Worm (Caenorhabditis elegans) whole organism, L1 larva: ENCODE results near the gene F38A6.4.

Experiments used
- C04F5.9 ChIP-seq: sonication (generic microtip); optimal IDR thresholded peaks from 2 replicates; lab custom pipeline; 2016; ENCODE audit warnings: missing genetic modification characterization, missing compliant biosample characterization
- aha-1 ChIP-seq: fragments of 150-350 bp; optimal IDR thresholded peaks from 2 replicates; lab custom pipeline; 2014; ENCODE audit warnings: missing biosample characterization, missing genetic modification characterization
- alr-1 ChIP-seq: fragments of 200-800 bp; sonication (Bioruptor generic); optimal IDR thresholded peaks from 2 replicates; lab custom pipeline; 2018; ENCODE audit warnings: borderline replicate concordance, mild to moderate bottlenecking, missing genetic modification characterization, missing compliant biosample characterization
- ama-1 ChIP-seq: fragments of 150-350 bp; optimal IDR thresholded peaks from 2 replicates; lab custom pipeline; 2014
- blmp-1 ChIP-seq: fragments of 150-350 bp; optimal IDR thresholded peaks from 2 replicates; lab custom pipeline; 2014; ENCODE audit warnings: missing biosample characterization, missing genetic modification characterization
- ceh-63 ChIP-seq: fragments of 200-800 bp; sonication (Bioruptor generic); optimal IDR thresholded peaks from 2 replicates; lab custom pipeline; 2018; ENCODE audit warnings: mild to moderate bottlenecking, missing genetic modification characterization, missing compliant biosample characterization
- ceh-8 ChIP-seq: fragments of 200-800 bp; sonication (Bioruptor generic); optimal IDR thresholded peaks from 2 replicates; lab custom pipeline; 2018; ENCODE audit warnings: mild to moderate bottlenecking, missing genetic modification characterization, moderate library complexity, missing compliant biosample characterization
- ceh-82 ChIP-seq, 3 experiments: fragments of 150-350 bp in 1 of 3; sonication (generic microtip) in 2 of 3; optimal IDR thresholded peaks; 2 replicates each; lab custom pipeline; 2014 to 2017; ENCODE audit warnings: missing biosample characterization in 3 of 3, missing genetic modification characterization in 3 of 3
- dpl-1 ChIP-seq, 3 experiments: fragments of 150-350 bp in 2 of 3; sonication (generic microtip) in 1 of 3; optimal IDR thresholded peaks; 2 replicates each; lab custom pipeline; 2014 to 2017; ENCODE audit warnings: missing biosample characterization in 3 of 3, missing genetic modification characterization in 3 of 3, missing genetic modification reagents in 3 of 3
- dsc-1 ChIP-seq: sonication (generic microtip); optimal IDR thresholded peaks from 2 replicates; lab custom pipeline; 2016; ENCODE audit warnings: mild to moderate bottlenecking, missing genetic modification characterization, missing compliant biosample characterization
- efl-1 ChIP-seq, 4 experiments: fragments of 150-350 bp; optimal IDR thresholded peaks in 3 of 4; peaks in 1 of 4; 1 replicate in 1 of 4; 2 replicates in 3 of 4; lab custom pipeline; 2014; ENCODE audit warnings: missing biosample characterization in 2 of 4, missing genetic modification characterization in 2 of 4, missing genetic modification reagents in 2 of 4
- efl-3 ChIP-seq: fragments of 200-800 bp; sonication (Bioruptor generic); optimal IDR thresholded peaks from 2 replicates; lab custom pipeline; 2018; ENCODE audit warnings: mild to moderate bottlenecking, missing genetic modification characterization, missing compliant biosample characterization
- elt-2 ChIP-seq: sonication (generic microtip); optimal IDR thresholded peaks from 2 replicates; lab custom pipeline; 2016; ENCODE audit warnings: missing genetic modification characterization, mild to moderate bottlenecking, inconsistent platforms, missing compliant biosample characterization, missing genetic modification reagents
- elt-3 ChIP-seq, 6 experiments: fragments of 150-350 bp in 1 of 6; sonication (generic microtip); optimal IDR thresholded peaks; 2 replicates each; lab custom pipeline; 2017 to 2018; ENCODE audit warnings: missing biosample characterization in 6 of 6, missing genetic modification characterization in 6 of 6, inconsistent platforms in 1 of 6
- fkh-10 ChIP-seq: sonication (generic microtip); optimal IDR thresholded peaks from 2 replicates; lab custom pipeline; 2017; ENCODE audit warnings: missing biosample characterization, missing genetic modification reagents, missing genetic modification characterization
- fkh-4 ChIP-seq: sonication (generic microtip); optimal IDR thresholded peaks from 2 replicates; lab custom pipeline; 2016; ENCODE audit warnings: missing compliant biosample characterization, missing genetic modification characterization, borderline replicate concordance
- hpl-2 ChIP-seq: fragments of 150-350 bp; optimal IDR thresholded peaks from 2 replicates; lab custom pipeline; 2014; ENCODE audit warnings: missing biosample characterization, missing genetic modification reagents, missing genetic modification characterization
- isw-1 ChIP-seq: fragments of 200-800 bp; sonication (Bioruptor generic); IDR thresholded peaks from 2 replicates; pipeline ENCODE4 v1.3.6; 2022; ENCODE audit warnings: missing genetic modification characterization, missing compliant biosample characterization
- lin-14 ChIP-seq: fragments of 200-800 bp; sonication (Bioruptor generic); optimal IDR thresholded peaks from 2 replicates; lab custom pipeline; 2018; ENCODE audit warnings: mild to moderate bottlenecking, missing genetic modification characterization, moderate library complexity, missing compliant biosample characterization
- lin-35 ChIP-seq, 2 experiments: fragments of 150-350 bp; optimal IDR thresholded peaks; 2 replicates each; lab custom pipeline; 2014; ENCODE audit warnings: missing biosample characterization in 2 of 2, missing genetic modification characterization in 2 of 2, missing genetic modification reagents in 2 of 2
- lin-39 ChIP-seq: fragments of 150-350 bp; optimal IDR thresholded peaks from 2 replicates; lab custom pipeline; 2014; ENCODE audit warnings: missing biosample characterization, missing genetic modification reagents, missing genetic modification characterization
- lsy-2 ChIP-seq, 2 experiments: fragments of 150-350 bp; optimal IDR thresholded peaks; 2 replicates each; lab custom pipeline; 2014; ENCODE audit warnings: missing biosample characterization in 2 of 2, missing genetic modification characterization in 2 of 2
- mab-9 ChIP-seq: fragments of 200-800 bp; sonication (Bioruptor generic); IDR thresholded peaks from 2 replicates; pipeline ENCODE4 v1.3.6; 2022; ENCODE audit warnings: missing genetic modification reagents, missing genetic modification characterization, missing compliant biosample characterization
- nhr-19 ChIP-seq: fragments of 200-800 bp; sonication (Bioruptor generic); conservative IDR thresholded peaks from 2 replicates; pipeline ENCODE4 v1.3.6; 2022; ENCODE audit warnings: missing genetic modification characterization, missing compliant biosample characterization
- nhr-20 ChIP-seq: sonication (generic microtip); optimal IDR thresholded peaks from 2 replicates; lab custom pipeline; 2016; ENCODE audit warnings: mild to moderate bottlenecking, missing genetic modification characterization, missing compliant biosample characterization
- nhr-77 ChIP-seq: fragments of 150-350 bp; optimal IDR thresholded peaks from 2 replicates; lab custom pipeline; 2014; ENCODE audit warnings: missing biosample characterization, missing genetic modification characterization
- pag-3 ChIP-seq: sonication (generic microtip); optimal IDR thresholded peaks from 2 replicates; lab custom pipeline; 2017; ENCODE audit warnings: missing genetic modification characterization, mild to moderate bottlenecking, missing compliant biosample characterization, antibody characterized with exemption, borderline replicate concordance; ENCODE audit not compliant: insufficient read depth
- pax-3 ChIP-seq: fragments of 200-800 bp; sonication (Bioruptor generic); optimal IDR thresholded peaks from 2 replicates; lab custom pipeline; 2018; ENCODE audit warnings: mild to moderate bottlenecking, missing genetic modification characterization, moderate library complexity, missing compliant biosample characterization
- rnt-1 ChIP-seq: sonication (generic microtip); optimal IDR thresholded peaks from 2 replicates; lab custom pipeline; 2016; ENCODE audit warnings: mild to moderate bottlenecking, missing genetic modification characterization, moderate library complexity, missing compliant biosample characterization
- skn-1 ChIP-seq: fragments of 150-350 bp; optimal IDR thresholded peaks from 2 replicates; lab custom pipeline; 2014; ENCODE audit warnings: missing biosample characterization, missing genetic modification characterization
- snu-23 ChIP-seq: sonication (generic microtip); optimal IDR thresholded peaks from 2 replicates; lab custom pipeline; 2016; ENCODE audit warnings: missing genetic modification characterization, missing compliant biosample characterization
- sup-37 ChIP-seq: fragments of 200-800 bp; sonication (Bioruptor generic); optimal IDR thresholded peaks from 2 replicates; lab custom pipeline; 2018; ENCODE audit warnings: mild to moderate bottlenecking, missing genetic modification characterization, missing compliant biosample characterization
- tbx-2 ChIP-seq: sonication (generic microtip); optimal IDR thresholded peaks from 2 replicates; lab custom pipeline; 2016; ENCODE audit warnings: missing genetic modification characterization, missing compliant biosample characterization
- tlp-1 ChIP-seq: fragments of 150-350 bp; optimal IDR thresholded peaks from 2 replicates; lab custom pipeline; 2014; ENCODE audit warnings: missing biosample characterization, missing genetic modification characterization
- unc-130 ChIP-seq: fragments of 150-350 bp; optimal IDR thresholded peaks from 2 replicates; lab custom pipeline; 2017; ENCODE audit warnings: missing biosample characterization, missing genetic modification characterization, inconsistent platforms
- unc-30 ChIP-seq: sonication (generic microtip); optimal IDR thresholded peaks from 2 replicates; lab custom pipeline; 2017; ENCODE audit warnings: missing biosample characterization, missing genetic modification characterization
- unc-86 ChIP-seq: sonication (generic microtip); optimal IDR thresholded peaks from 2 replicates; lab custom pipeline; 2016; ENCODE audit warnings: missing genetic modification characterization, missing compliant biosample characterization
- unc-98 ChIP-seq: fragments of 200-800 bp; sonication (Bioruptor generic); IDR thresholded peaks from 2 replicates; pipeline ENCODE4 v1.3.6; 2022; ENCODE audit warnings: missing genetic modification characterization, missing compliant biosample characterization
- xbp-1 ChIP-seq: sonication (generic microtip); optimal IDR thresholded peaks from 2 replicates; lab custom pipeline; 2016; ENCODE audit warnings: missing genetic modification characterization, missing compliant biosample characterization
- zag-1 ChIP-seq: fragments of 150-350 bp; optimal IDR thresholded peaks from 2 replicates; lab custom pipeline; 2014; ENCODE audit warnings: missing biosample characterization, missing genetic modification characterization
- ztf-11 ChIP-seq, 2 experiments: sonication (generic microtip); optimal IDR thresholded peaks; 2 replicates each; lab custom pipeline; 2016 to 2017; ENCODE audit warnings: missing genetic modification characterization in 2 of 2, missing biosample characterization in 1 of 2, missing compliant biosample characterization in 1 of 2

The F38A6.4 gene

ce11 chrV:20761758-20762157 is 13.4 kb downstream of the F38A6.4 start (continued):
- TF ChIP-seq ceh-63 (GFP tag; lab: Kevin White, UChicago), result no peak
- no peak for TF ChIP-seq C04F5.9 (tag; lab: Kevin White, UChicago)
- TF ChIP-seq pax-3, result no peak
- no peak for TF ChIP-seq zag-1 (tag; lab: Kevin White, UChicago)
- no peak for TF ChIP-seq tlp-1 (tag; lab: Kevin White, UChicago)
- no peak for TF ChIP-seq isw-1 (GFP tag; lab: Robert Waterston, UW)
- TF ChIP-seq blmp-1 (tag; lab: Kevin White, UChicago), result no peak
- no peak for TF ChIP-seq unc-86
- TF ChIP-seq pag-3 (tag; lab: Kevin White, UChicago), result no peak
- TF ChIP-seq elt-2 (tag; lab: Kevin White, UChicago), result no peak
- peak; percentile 44 for TF ChIP-seq nhr-20 (tag; lab: Kevin White, UChicago)
- TF ChIP-seq mab-9, result no peak
- no peak for TF ChIP-seq unc-130 (tag; lab: Kevin White, UChicago)
- no peak for TF ChIP-seq rnt-1 (tag; lab: Kevin White, UChicago)
- peak in 1 of 2 experiments; percentile 54 for TF ChIP-seq lsy-2 (tag; optimal IDR thresholded peaks at IDR 0.05; lab: Kevin White, UChicago)
- no peak for TF ChIP-seq alr-1 (tag; lab: Kevin White, UChicago)
- no peak for TF ChIP-seq hpl-2 (GFP tag; lab: Kevin White, UChicago)
- no peak for TF ChIP-seq skn-1
- TF ChIP-seq lin-35 (GFP tag; optimal IDR thresholded peaks at IDR 0.05; lab: Kevin White, UChicago), result no peak
- TF ChIP-seq fkh-10 (GFP tag; lab: Kevin White, UChicago), result no peak
- no peak for TF ChIP-seq dsc-1 (tag; lab: Kevin White, UChicago)
- no peak for TF ChIP-seq xbp-1 (tag; lab: Kevin White, UChicago)
- TF ChIP-seq sup-37 (GFP tag; lab: Kevin White, UChicago), result no peak
- peak; percentile 68 for TF ChIP-seq nhr-77
- TF ChIP-seq fkh-4 (tag; lab: Kevin White, UChicago), result no peak
- no peak for TF ChIP-seq unc-98 (GFP tag; lab: Robert Waterston, UW)
- TF ChIP-seq lin-14, result peak; percentile 41
- TF ChIP-seq ama-1 (lab: Kevin White, UChicago), result no peak
- TF ChIP-seq unc-30, result no peak
- TF ChIP-seq nhr-19 (GFP tag; lab: Robert Waterston, UW), result peak; percentile 33
- no peak for TF ChIP-seq aha-1 (tag; lab: Kevin White, UChicago)
- TF ChIP-seq lin-39 (tag; lab: Kevin White, UChicago), result no peak
- peak; percentile 54 for TF ChIP-seq tbx-2 (tag; lab: Kevin White, UChicago)
- no peak for TF ChIP-seq elt-3 (tag; optimal IDR thresholded peaks at IDR 0.05; lab: Kevin White, UChicago)
- TF ChIP-seq ztf-11 (tag; optimal IDR thresholded peaks at IDR 0.05; lab: Kevin White, UChicago), result no peak
- TF ChIP-seq ceh-8 (GFP tag; lab: Kevin White, UChicago), result no peak
- no peak for TF ChIP-seq snu-23
- TF ChIP-seq dpl-1 (GFP tag; optimal IDR thresholded peaks at IDR 0.05; lab: Kevin White, UChicago), result no peak
- no peak for TF ChIP-seq ceh-82 (tag; optimal IDR thresholded peaks at IDR 0.05; lab: Kevin White, UChicago)
- no peak for TF ChIP-seq efl-3
- TF ChIP-seq, all 84 proteins: peak for 10

DNA sequence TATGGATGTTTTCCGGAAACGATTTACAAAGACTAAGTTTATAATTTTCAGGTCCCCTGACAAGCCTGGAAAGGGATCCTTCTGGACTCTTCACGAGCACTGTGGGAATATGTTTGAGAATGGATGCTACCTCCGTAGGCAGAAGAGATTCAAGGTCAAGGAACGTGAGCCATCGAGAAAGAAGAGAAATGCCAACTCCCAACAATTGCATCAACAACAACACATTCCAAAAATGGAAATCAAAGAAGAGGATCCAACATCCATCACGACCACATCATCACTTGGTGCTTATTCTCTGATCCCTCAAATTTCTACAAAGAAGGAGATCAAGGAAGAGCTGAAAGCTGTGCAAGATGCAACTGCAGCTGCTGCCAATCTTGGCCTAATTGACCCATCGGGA is 17.1 kb downstream of the F38A6.4 start:
- TF ChIP-seq dsc-1 (tag; lab: Kevin White, UChicago) (no peak), efl-1 (optimal IDR thresholded peaks at IDR 0.05; lab: Kevin White, UChicago) (no peak), efl-1 (GFP tag; optimal IDR thresholded peaks at IDR 0.05 in 1 of 2; lab: Kevin White, UChicago) (peak in 1 of 2 experiments; percentile 75)
